Worm (Caenorhabditis elegans) whole organism, mixed stage, embryonic: ENCODE data around the gene F38A1.11.

Experiments
- M03D4.4 ChIP-seq: sonication (generic microtip); optimal IDR thresholded peaks from 2 replicates; lab custom pipeline; 2017; ENCODE audit warnings: mild to moderate bottlenecking, missing genetic modification characterization, missing compliant biosample characterization
- bed-3 ChIP-seq: fragments of 200-800 bp; sonication (Bioruptor generic); optimal IDR thresholded peaks from 3 replicates; lab custom pipeline; 2018; ENCODE audit warnings: mild to moderate bottlenecking, missing genetic modification characterization, moderate library complexity, missing compliant biosample characterization
- blmp-1 ChIP-seq: fragments of 150-350 bp; optimal IDR thresholded peaks from 2 replicates; lab custom pipeline; 2014; ENCODE audit warnings: missing biosample characterization, missing genetic modification characterization
- ceh-43 ChIP-seq: fragments of 200-800 bp; sonication (Bioruptor generic); optimal IDR thresholded peaks from 2 replicates; lab custom pipeline; 2018; ENCODE audit warnings: mild to moderate bottlenecking, missing genetic modification characterization, moderate library complexity, missing compliant biosample characterization
- ceh-83 ChIP-seq: fragments of 200-800 bp; sonication (Bioruptor generic); optimal IDR thresholded peaks from 2 replicates; lab custom pipeline; 2018; ENCODE audit warnings: mild to moderate bottlenecking, missing genetic modification characterization, missing compliant biosample characterization
- ces-1 ChIP-seq: fragments of 150-350 bp; optimal IDR thresholded peaks from 2 replicates; lab custom pipeline; 2014; ENCODE audit warnings: missing biosample characterization, missing genetic modification reagents, missing genetic modification characterization
- cnd-1 ChIP-seq: fragments of 200-800 bp; sonication (Bioruptor generic); optimal IDR thresholded peaks from 2 replicates; lab custom pipeline; 2018; ENCODE audit warnings: mild to moderate bottlenecking, missing genetic modification characterization, missing compliant biosample characterization
- drap-1 ChIP-seq: fragments of 200-800 bp; sonication (Bioruptor generic); optimal IDR thresholded peaks from 3 replicates; lab custom pipeline; 2018; ENCODE audit warnings: mild to moderate bottlenecking, missing genetic modification characterization, missing compliant biosample characterization
- elt-3 ChIP-seq: fragments of 150-350 bp; optimal IDR thresholded peaks from 2 replicates; lab custom pipeline; 2014; ENCODE audit warnings: missing biosample characterization, missing genetic modification characterization
- flh-1 ChIP-seq: fragments of 200-800 bp; sonication (Bioruptor generic); optimal IDR thresholded peaks from 2 replicates; lab custom pipeline; 2018; ENCODE audit warnings: mild to moderate bottlenecking, missing genetic modification characterization, moderate library complexity, missing compliant biosample characterization
- ham-2 ChIP-seq: fragments of 200-800 bp; sonication (Bioruptor generic); optimal IDR thresholded peaks from 2 replicates; lab custom pipeline; 2018; ENCODE audit warnings: mild to moderate bottlenecking, missing genetic modification characterization, missing compliant biosample characterization
- hlh-1 ChIP-seq: fragments of 150-350 bp; optimal IDR thresholded peaks from 2 replicates; lab custom pipeline; 2014; ENCODE audit warnings: missing biosample characterization, missing genetic modification reagents, missing genetic modification characterization
- lin-32 ChIP-seq: fragments of 200-800 bp; sonication (Bioruptor generic); optimal IDR thresholded peaks from 2 replicates; lab custom pipeline; 2018; ENCODE audit warnings: mild to moderate bottlenecking, missing genetic modification characterization, missing compliant biosample characterization
- lsy-2 ChIP-seq: fragments of 150-350 bp; optimal IDR thresholded peaks from 2 replicates; lab custom pipeline; 2014; ENCODE audit warnings: missing biosample characterization, missing genetic modification characterization
- mep-1 ChIP-seq: fragments of 150-350 bp; optimal IDR thresholded peaks from 2 replicates; lab custom pipeline; 2017; ENCODE audit warnings: missing biosample characterization, missing genetic modification reagents, missing genetic modification characterization, inconsistent platforms
- mls-2 ChIP-seq: sonication (generic microtip); optimal IDR thresholded peaks from 2 replicates; lab custom pipeline; 2016; ENCODE audit warnings: mild to moderate bottlenecking, missing genetic modification characterization, moderate library complexity, missing compliant biosample characterization
- nhr-2 ChIP-seq: fragments of 150-350 bp; optimal IDR thresholded peaks from 2 replicates; lab custom pipeline; 2014; ENCODE audit warnings: missing biosample characterization, missing genetic modification characterization
- nhr-237 ChIP-seq: fragments of 150-350 bp; optimal IDR thresholded peaks from 2 replicates; lab custom pipeline; 2014; ENCODE audit warnings: missing biosample characterization, missing genetic modification characterization
- nhr-28 ChIP-seq: fragments of 150-350 bp; optimal IDR thresholded peaks from 2 replicates; lab custom pipeline; 2014; ENCODE audit warnings: missing biosample characterization, missing genetic modification characterization
- nhr-76 ChIP-seq: sonication (generic microtip); optimal IDR thresholded peaks from 2 replicates; lab custom pipeline; 2017; ENCODE audit warnings: missing biosample characterization, missing genetic modification characterization
- pha-4 ChIP-seq: fragments of 150-350 bp; optimal IDR thresholded peaks from 2 replicates; lab custom pipeline; 2018; ENCODE audit warnings: missing biosample characterization, missing genetic modification reagents, missing genetic modification characterization
- sem-2 ChIP-seq: fragments of 200-800 bp; sonication (Bioruptor generic); optimal IDR thresholded peaks from 2 replicates; lab custom pipeline; 2018; ENCODE audit warnings: mild to moderate bottlenecking, missing genetic modification characterization, missing compliant biosample characterization
- snpc-4 ChIP-seq: fragments of 150-350 bp; optimal IDR thresholded peaks from 2 replicates; lab custom pipeline; 2014; ENCODE audit warnings: missing biosample characterization, missing genetic modification characterization
- sptf-1 ChIP-seq: sonication (generic microtip); optimal IDR thresholded peaks from 2 replicates; lab custom pipeline; 2017; ENCODE audit warnings: mild to moderate bottlenecking, missing genetic modification characterization, moderate library complexity, missing compliant biosample characterization
- unc-120 ChIP-seq: sonication (generic microtip); optimal IDR thresholded peaks from 2 replicates; lab custom pipeline; 2017; ENCODE audit warnings: missing genetic modification characterization, missing compliant biosample characterization; ENCODE audit not compliant: poor library complexity, severe bottlenecking
- unc-39 ChIP-seq: fragments of 150-350 bp; optimal IDR thresholded peaks from 2 replicates; lab custom pipeline; 2014; ENCODE audit warnings: missing biosample characterization, missing genetic modification characterization
- unc-62 ChIP-seq: fragments of 150-350 bp; optimal IDR thresholded peaks from 2 replicates; lab custom pipeline; 2014; ENCODE audit warnings: missing biosample characterization, missing genetic modification reagents, missing genetic modification characterization
- zip-8 ChIP-seq: fragments of 150-350 bp; optimal IDR thresholded peaks from 2 replicates; lab custom pipeline; 2014; ENCODE audit warnings: missing biosample characterization, missing genetic modification characterization
- ztf-11 ChIP-seq: fragments of 150-350 bp; optimal IDR thresholded peaks from 2 replicates; lab custom pipeline; 2014; ENCODE audit warnings: missing biosample characterization, missing genetic modification characterization

The F38A1.11 gene

ce11 chrIV:1209813-1210212, 37.4 kb upstream of the F38A1.11 start:
- TF ChIP-seq nhr-237 (tag; lab: Kevin White, UChicago) (no peak), pha-4 (tag; lab: Kevin White, UChicago) (no peak), drap-1 (GFP tag; lab: Kevin White, UChicago) (no peak), unc-62 (GFP tag; lab: Kevin White, UChicago) (no peak), nhr-2 (tag; lab: Kevin White, UChicago) (no peak), lin-32 (GFP tag; lab: Kevin White, UChicago) (no peak), hlh-1 (tag; lab: Kevin White, UChicago) (no peak), nhr-28 (tag; lab: Kevin White, UChicago) (no peak), mep-1 (tag; lab: Kevin White, UChicago) (no peak), ceh-43 (GFP tag; lab: Kevin White, UChicago) (no peak), mls-2 (tag; lab: Kevin White, UChicago) (no peak)

DNA sequence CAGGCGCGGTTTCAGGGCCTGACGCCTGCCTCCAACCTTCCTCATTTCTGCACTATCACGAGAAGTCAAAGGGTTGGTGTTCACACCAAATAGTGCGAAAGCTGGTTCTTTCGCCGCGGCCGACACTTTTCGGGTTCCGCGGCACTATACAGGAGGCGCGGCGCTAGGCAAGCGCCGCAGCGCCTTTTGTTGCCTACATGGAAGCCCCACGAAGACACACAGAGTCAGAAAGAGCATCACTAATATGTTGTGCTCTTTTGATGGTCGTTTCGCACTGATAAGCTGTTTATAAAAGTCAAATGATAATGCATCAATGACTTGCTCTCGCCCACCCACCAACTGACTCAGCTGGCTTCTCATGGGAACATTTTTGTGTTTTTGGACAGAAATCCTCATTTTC, 35.3 kb upstream of the F38A1.11 start:
- no peak for TF ChIP-seq M03D4.4
- TF ChIP-seq hlh-1 (tag; lab: Kevin White, UChicago) = no peak
- no peak for TF ChIP-seq ceh-43 (GFP tag; lab: Kevin White, UChicago)
- TF ChIP-seq drap-1 (GFP tag; lab: Kevin White, UChicago) = no peak
- TF ChIP-seq lsy-2 (tag; lab: Kevin White, UChicago) = no peak
- TF ChIP-seq mls-2 (tag; lab: Kevin White, UChicago) = no peak
- no peak for TF ChIP-seq zip-8 (tag; lab: Kevin White, UChicago)
- no peak for TF ChIP-seq snpc-4 (tag; lab: Kevin White, UChicago)
- TF ChIP-seq unc-62 (GFP tag; lab: Kevin White, UChicago) = no peak
- TF ChIP-seq lin-32 (GFP tag; lab: Kevin White, UChicago) = no peak
- TF ChIP-seq bed-3 (GFP tag; lab: Kevin White, UChicago) = no peak
- TF ChIP-seq elt-3 (tag; lab: Kevin White, UChicago) = no peak
- TF ChIP-seq mep-1 (tag; lab: Kevin White, UChicago) = no peak
- TF ChIP-seq unc-39 (tag; lab: Kevin White, UChicago) = no peak
- no peak for TF ChIP-seq unc-120
- TF ChIP-seq, all 35 proteins: peak for 0

- TF ChIP-seq ces-1 (peak; percentile 88), sptf-1 (no peak), flh-1 (no peak), blmp-1 (tag; lab: Kevin White, UChicago) (no peak)
Measured at ce11 chrIV:1212357-1212756, 34.8 kb upstream of the F38A1.11 start.

DNA sequence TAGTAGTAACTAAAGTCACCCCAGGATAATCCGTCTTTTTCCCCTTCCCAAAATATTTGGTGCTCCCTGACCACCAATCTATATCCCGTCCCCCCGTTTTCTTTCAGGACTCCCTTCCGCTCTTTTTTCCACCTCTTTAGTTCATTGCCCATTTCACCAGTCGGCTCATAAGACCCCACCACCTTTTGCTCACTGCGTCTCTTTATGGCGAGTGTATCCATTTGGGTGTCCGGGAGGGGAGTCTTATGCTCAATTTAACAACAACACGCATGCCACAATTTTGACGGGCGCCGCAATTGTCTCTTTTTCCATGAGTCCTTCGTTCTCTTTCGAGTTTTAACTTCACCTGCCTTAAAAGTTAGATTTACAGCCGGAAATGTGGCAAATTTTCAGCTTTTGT, 34.0 kb upstream of the F38A1.11 start:
- TF ChIP-seq ces-1 = peak; percentile 65
- TF ChIP-seq hlh-1 (tag; lab: Kevin White, UChicago) = no peak

ce11 chrIV:1215536-1215935, 31.6 kb upstream of the F38A1.11 start:
- TF ChIP-seq sem-2 (no peak), ham-2 (GFP tag; lab: Kevin White, UChicago) (no peak), bed-3 (GFP tag; lab: Kevin White, UChicago) (no peak), ceh-43 (GFP tag; lab: Kevin White, UChicago) (no peak), nhr-76 (tag; lab: Kevin White, UChicago) (no peak)

ce11 chrIV:1216290-1216689, 30.9 kb upstream of the F38A1.11 start, which contains the start of gene W09G12.9:
Gene W09G12.9 (plus strand): TSS chrIV:1216590.
- TF ChIP-seq sem-2 = no peak
- no peak for TF ChIP-seq unc-120
- TF ChIP-seq ceh-83 (GFP tag; lab: Kevin White, UChicago) = no peak
- no peak for TF ChIP-seq ham-2 (GFP tag; lab: Kevin White, UChicago)
- no peak for TF ChIP-seq nhr-237 (tag; lab: Kevin White, UChicago)
- no peak for TF ChIP-seq flh-1
- no peak for TF ChIP-seq cnd-1 (tag; lab: Kevin White, UChicago)
- TF ChIP-seq ztf-11 (tag; lab: Kevin White, UChicago) = no peak
